Comparison of ENCODE assay signal across 5 worm cellular contexts in genomic region chrX:17314948-17315347, ce11.
TF ChIP-seq lines count a peak whose summit lies in the region.

No protein-coding gene starts in this region.

TF ChIP-seq in whole organism, L1 larva, 84 proteins besides CTCF, POLR2A, EP300 and RAD21 (continues in another document):
- TF ChIP-seq swsn-7 (tag; optimal IDR thresholded peaks at IDR 0.05; lab: Kevin White, UChicago) (peak; percentile 26), snu-23 (GFP tag; optimal IDR thresholded peaks at IDR 0.05; lab: Kevin White, UChicago) (peak; percentile 26), jun-1 (tag; optimal IDR thresholded peaks at IDR 0.05; lab: Kevin White, UChicago) (no peak), irx-1 (tag; optimal IDR thresholded peaks at IDR 0.05; lab: Kevin White, UChicago) (no peak), fkh-8 (tag; optimal IDR thresholded peaks at IDR 0.05; lab: Kevin White, UChicago) (peak; percentile 49), unc-62 (GFP tag; optimal IDR thresholded peaks at IDR 0.05; lab: Kevin White, UChicago) (no peak), F16B12.6 (tag; optimal IDR thresholded peaks at IDR 0.05; lab: Kevin White, UChicago) (no peak), nhr-90 (tag; optimal IDR thresholded peaks at IDR 0.05; lab: Kevin White, UChicago; ENCODE audit: poor library complexity) (no peak), zip-4 (GFP tag; optimal IDR thresholded peaks at IDR 0.05; lab: Kevin White, UChicago) (no peak), ama-1 (optimal IDR thresholded peaks at IDR 0.05; lab: Kevin White, UChicago) (no peak), nhr-47 (tag; optimal IDR thresholded peaks at IDR 0.05; lab: Kevin White, UChicago) (peak; percentile 34), nhr-85 (tag; lab: Kevin White, UChicago) (peak; percentile 25), lin-39 (tag; optimal IDR thresholded peaks at IDR 0.05; lab: Kevin White, UChicago) (no peak), ceh-88 (GFP tag; IDR thresholded peaks at IDR 0.05; lab: Robert Waterston, UW) (no peak), nhr-11 (tag; optimal IDR thresholded peaks at IDR 0.05; lab: Kevin White, UChicago) (no peak), C04F5.9 (tag; optimal IDR thresholded peaks at IDR 0.05; lab: Kevin White, UChicago) (no peak), fkh-4 (tag; optimal IDR thresholded peaks at IDR 0.05; lab: Kevin White, UChicago; ENCODE audit: borderline replicate concordance) (no peak), rnt-1 (tag; optimal IDR thresholded peaks at IDR 0.05; lab: Kevin White, UChicago) (no peak), unc-86 (tag; optimal IDR thresholded peaks at IDR 0.05; lab: Kevin White, UChicago) (peak; percentile 26)

TF ChIP-seq in whole organism, L3 larva, 47 proteins besides CTCF, POLR2A, EP300 and RAD21:
- TF ChIP-seq unc-62 (GFP tag; optimal IDR thresholded peaks at IDR 0.05; lab: Kevin White, UChicago) (peak; percentile 16), lin-15B (tag; optimal IDR thresholded peaks at IDR 0.05; lab: Kevin White, UChicago) (no peak), ceh-28 (tag; optimal IDR thresholded peaks at IDR 0.05; lab: Kevin White, UChicago) (no peak), nfya-1 (tag; optimal IDR thresholded peaks at IDR 0.05; lab: Kevin White, UChicago; ENCODE audit: insufficient read depth) (peak; percentile 50), elt-3 (tag; optimal IDR thresholded peaks at IDR 0.05; lab: Kevin White, UChicago) (no peak), ceh-82 (tag; optimal IDR thresholded peaks at IDR 0.05; lab: Kevin White, UChicago) (no peak), hmg-11 (tag; optimal IDR thresholded peaks at IDR 0.05; lab: Kevin White, UChicago) (peak; percentile 88), nhr-77 (tag; optimal IDR thresholded peaks at IDR 0.05; lab: Kevin White, UChicago) (no peak), lin-39 (tag; optimal IDR thresholded peaks at IDR 0.05; lab: Kevin White, UChicago) (peak; percentile 81), fkh-10 (GFP tag; optimal IDR thresholded peaks at IDR 0.05; lab: Kevin White, UChicago) (no peak), lsy-12 (tag; optimal IDR thresholded peaks at IDR 0.05; lab: Kevin White, UChicago) (peak; percentile 43), ZK546.5 (tag; optimal IDR thresholded peaks at IDR 0.05; lab: Kevin White, UChicago) (no peak), nhr-67 (tag; optimal IDR thresholded peaks at IDR 0.05; lab: Kevin White, UChicago) (no peak)

TF ChIP-seq in whole organism, early embryonic, 17 proteins besides CTCF, POLR2A, EP300 and RAD21:
- TF ChIP-seq ets-7 (tag; optimal IDR thresholded peaks at IDR 0.05; lab: Kevin White, UChicago): peak; percentile 1
- peak; percentile 17 for TF ChIP-seq F13C5.2 (tag; optimal IDR thresholded peaks at IDR 0.05; lab: Kevin White, UChicago)
- no peak for TF ChIP-seq pes-1 (GFP tag; IDR thresholded peaks at IDR 0.05; lab: Robert Waterston, UW)
- no peak for TF ChIP-seq flt-1 (GFP tag; IDR thresholded peaks at IDR 0.05; lab: Robert Waterston, UW)
- TF ChIP-seq ceh-13 (GFP tag; optimal IDR thresholded peaks at IDR 0.05; lab: Kevin White, UChicago): no peak
- no peak for TF ChIP-seq tbx-37 (GFP tag; conservative IDR thresholded peaks at IDR 0.05; lab: Robert Waterston, UW)
- TF ChIP-seq ceh-36 (tag; optimal IDR thresholded peaks at IDR 0.05; lab: Kevin White, UChicago): no peak
- no peak for TF ChIP-seq ama-1 (optimal IDR thresholded peaks at IDR 0.05; lab: Kevin White, UChicago)
- TF ChIP-seq tbx-11 (GFP tag; IDR thresholded peaks at IDR 0.05; lab: Robert Waterston, UW): 0 out of 2 replicates have a peak, but pooled peaks have one; percentile 19
- no peak for TF ChIP-seq scrt-1 (GFP tag; IDR thresholded peaks at IDR 0.05; lab: Robert Waterston, UW)
- 0 out of 2 replicates have a peak, but pooled peaks have one; percentile 59 for TF ChIP-seq sea-1 (GFP tag; conservative IDR thresholded peaks at IDR 0.05; lab: Robert Waterston, UW)
- peak; percentile 89 for TF ChIP-seq hmg-4 (GFP tag; optimal IDR thresholded peaks at IDR 0.05; lab: Kevin White, UChicago)
- no peak for TF ChIP-seq B0310.2 (tag; optimal IDR thresholded peaks at IDR 0.05; lab: Kevin White, UChicago)
- no peak for TF ChIP-seq tra-4 (tag; optimal IDR thresholded peaks at IDR 0.05; lab: Kevin White, UChicago)
- no peak for TF ChIP-seq hmbx-1 (tag; optimal IDR thresholded peaks at IDR 0.05; lab: Kevin White, UChicago)
- TF ChIP-seq hnd-1 (tag; optimal IDR thresholded peaks at IDR 0.05; lab: Kevin White, UChicago): no peak
- TF ChIP-seq aly-1 (tag; optimal IDR thresholded peaks at IDR 0.05; lab: Kevin White, UChicago): peak; percentile 69
TF ChIP-seq in whole organism, early embryonic: peak in this region for 6.

TF ChIP-seq in whole organism, midembryonic, 9 proteins besides CTCF, POLR2A, EP300 and RAD21:
- TF ChIP-seq tab-1 (GFP tag; IDR thresholded peaks at IDR 0.05; lab: Robert Waterston, UW) (0 out of 2 replicates have a peak, but pooled peaks have one; percentile 33), ztf-23 (GFP tag; IDR thresholded peaks at IDR 0.05; lab: Robert Waterston, UW) (no peak), ztf-29 (GFP tag; IDR thresholded peaks at IDR 0.05; lab: Robert Waterston, UW) (0 out of 2 replicates have a peak, but pooled peaks have one; percentile 14), T22C8.4 (GFP tag; IDR thresholded peaks at IDR 0.05; lab: Robert Waterston, UW) (no peak), klf-2 (GFP tag; conservative IDR thresholded peaks at IDR 0.05; lab: Robert Waterston, UW) (no peak), med-1 (GFP tag; optimal IDR thresholded peaks at IDR 0.05; lab: Kevin White, UChicago; ENCODE audit: insufficient read depth) (no peak), flt-1 (GFP tag; IDR thresholded peaks at IDR 0.05; lab: Robert Waterston, UW) (no peak), ref-1 (GFP tag; conservative IDR thresholded peaks at IDR 0.05; lab: Robert Waterston, UW) (no peak), cog-1 (tag; optimal IDR thresholded peaks at IDR 0.05; lab: Kevin White, UChicago) (peak; percentile 31)

TF ChIP-seq in whole organism, young adult, 124 proteins besides CTCF, POLR2A, EP300 and RAD21:
- TF ChIP-seq dox-1 (GFP tag; IDR thresholded peaks at IDR 0.05; lab: Robert Waterston, UW): peak; percentile 28; the same call in 1 of the 2 replicates
- TF ChIP-seq die-1 (tag; optimal IDR thresholded peaks at IDR 0.05; lab: Kevin White, UChicago): no peak
- no peak for TF ChIP-seq pha-4 (tag; optimal IDR thresholded peaks at IDR 0.05; lab: Kevin White, UChicago)
- no peak for TF ChIP-seq lsl-1 (GFP tag; optimal IDR thresholded peaks at IDR 0.05; lab: Kevin White, UChicago)
- peak; percentile 32; the same call in 1 of the 2 replicates for TF ChIP-seq pbrm-1 (GFP tag; IDR thresholded peaks at IDR 0.05; lab: Robert Waterston, UW)
- peak; percentile 50 for TF ChIP-seq K12H6.12 (tag; optimal IDR thresholded peaks at IDR 0.05; lab: Kevin White, UChicago)
- no peak for TF ChIP-seq ceh-79 (tag; optimal IDR thresholded peaks at IDR 0.05; lab: Kevin White, UChicago)
- TF ChIP-seq lin-26 (GFP tag; IDR thresholded peaks at IDR 0.05; lab: Robert Waterston, UW): 0 out of 2 replicates have a peak, but pooled peaks have one; percentile 42
- peak; percentile 95 for TF ChIP-seq zfh-2 (GFP tag; conservative IDR thresholded peaks at IDR 0.05; lab: Robert Waterston, UW)
- no peak for TF ChIP-seq tbp1 (GFP tag; optimal IDR thresholded peaks at IDR 0.05; lab: Kevin White, UChicago)
- peak; percentile 57 for TF ChIP-seq ceh-27 (GFP tag; optimal IDR thresholded peaks at IDR 0.05; lab: Kevin White, UChicago)
- TF ChIP-seq egl-18 (GFP tag; IDR thresholded peaks at IDR 0.05; lab: Robert Waterston, UW): 0 out of 2 replicates have a peak, but pooled peaks have one; percentile 32
- TF ChIP-seq Y53F4B.3 (GFP tag; IDR thresholded peaks at IDR 0.05; lab: Robert Waterston, UW): no peak
- TF ChIP-seq unc-62 (GFP tag; optimal IDR thresholded peaks at IDR 0.05; lab: Kevin White, UChicago): no peak
- TF ChIP-seq egrh-3 (GFP tag; IDR thresholded peaks at IDR 0.05; lab: Robert Waterston, UW): peak; percentile 67; the same call in 1 of the 2 replicates
